Fruit fly (Drosophila melanogaster): ENCODE data around the gene CG18558.

Gene CG18558

dm6 chr2L:2885503-2886225, 41.4 kb upstream of the CG18558 start, which contains the start of the genes NTPase and lilli (continued):
- TF ChIP-seq tx (GFP tag; optimal IDR thresholded peaks at IDR 0.05) (peak; percentile 36), run (tag; optimal IDR thresholded peaks at IDR 0.05) (no peak), MTF-1 (GFP tag; optimal IDR thresholded peaks at IDR 0.05; ENCODE audit: borderline replicate concordance) (no peak), hb (GFP tag; IDR thresholded peaks at IDR 0.05; ENCODE audit: partially characterized antibody) (peak; percentile 89), CG9797 (GFP tag; optimal IDR thresholded peaks at IDR 0.05) (no peak), dpn (GFP tag; optimal IDR thresholded peaks at IDR 0.05) (peak; percentile 72 to 76), CG4282 (GFP tag; optimal IDR thresholded peaks at IDR 0.05) (no peak), bowl (GFP tag; IDR thresholded peaks at IDR 0.05) (no peak), CG4424 (GFP tag; optimal IDR thresholded peaks at IDR 0.05) (peak; percentile 80), Awh (GFP tag; IDR thresholded peaks at IDR 0.05) (no peak), MESR4 (GFP tag; optimal IDR thresholded peaks at IDR 0.05) (peak; percentile 86), TFAM (GFP tag; optimal IDR thresholded peaks at IDR 0.05) (no peak), CG8359 (GFP tag; optimal IDR thresholded peaks at IDR 0.05; ENCODE audit: borderline replicate concordance) (no peak), CG2120 (GFP tag; optimal IDR thresholded peaks at IDR 0.05) (peak; percentile 60), CG34422 (GFP tag; IDR thresholded peaks at IDR 0.05) (peak; percentile 73; the same call in 2 of the 3 replicates), Xbp1 (GFP tag; optimal IDR thresholded peaks at IDR 0.05) (peak; percentile 78), disco-r (GFP tag; optimal IDR thresholded peaks at IDR 0.05) (peak; percentile 41), CkIIα-i1 (GFP tag; IDR thresholded peaks at IDR 0.05) (no peak), Optix (GFP tag; IDR thresholded peaks at IDR 0.05) (peak; percentile 42; the same call in 1 of the 3 replicates), NC2β (GFP tag; optimal IDR thresholded peaks at IDR 0.05) (peak; percentile 51), CG6683 (GFP tag; optimal IDR thresholded peaks at IDR 0.05) (peak; percentile 18), CG32772 (GFP tag; IDR thresholded peaks at IDR 0.05) (no peak; the same call in none of the 2 replicates), CG10462 (GFP tag; optimal IDR thresholded peaks at IDR 0.05) (peak; percentile 22), cwo (GFP tag; optimal IDR thresholded peaks at IDR 0.05) (peak; percentile 25), croc (GFP tag; conservative IDR thresholded peaks at IDR 0.05) (no peak), CG6854 (GFP tag; optimal IDR thresholded peaks at IDR 0.05) (no peak), CG11398 (GFP tag; optimal IDR thresholded peaks at IDR 0.05) (peak; percentile 19), YL-1 (GFP tag; optimal IDR thresholded peaks at IDR 0.05) (peak; percentile 32), Side (GFP tag; optimal IDR thresholded peaks at IDR 0.05) (peak; percentile 80), odd (GFP tag; optimal IDR thresholded peaks at IDR 0.05) (no peak), sqz (GFP tag; optimal IDR thresholded peaks at IDR 0.05) (peak; percentile 96), CG14667 (GFP tag; IDR thresholded peaks at IDR 0.05) (no peak), CG33213 (GFP tag; optimal IDR thresholded peaks at IDR 0.05) (peak; percentile 85), twi (tag; optimal IDR thresholded peaks at IDR 0.05) (no peak), pita (GFP tag; optimal IDR thresholded peaks at IDR 0.05) (no peak), sna (GFP tag; IDR thresholded peaks at IDR 0.05; ENCODE audit: partially characterized antibody) (peak; percentile 89), CG4707 (GFP tag; optimal IDR thresholded peaks at IDR 0.05) (no peak), dmrt99B (tag; optimal IDR thresholded peaks at IDR 0.05) (no peak), CG12104 (GFP tag; optimal IDR thresholded peaks at IDR 0.05) (peak; percentile 20), stwl (tag; optimal IDR thresholded peaks at IDR 0.05) (peak; percentile 25), pzg (GFP tag; optimal IDR thresholded peaks at IDR 0.05) (peak; percentile 81), CG2202 (tag; optimal IDR thresholded peaks at IDR 0.05) (no peak), hbn (GFP tag; IDR thresholded peaks at IDR 0.05; ENCODE audit: partially characterized antibody) (peak; percentile 82), wdn (GFP tag; IDR thresholded peaks at IDR 0.05) (0 out of 2 replicates have a peak, but pooled peaks have one; percentile 49), CG11247 (GFP tag; IDR thresholded peaks at IDR 0.05) (peak; percentile 50), NfI (GFP tag; optimal IDR thresholded peaks at IDR 0.05) (peak; percentile 33), Mrtf (GFP tag; IDR thresholded peaks at IDR 0.05) (no peak), CG7786 (GFP tag; optimal IDR thresholded peaks at IDR 0.05) (peak; percentile 74), CG12155 (GFP tag; optimal IDR thresholded peaks at IDR 0.05) (peak; percentile 66)
